Worm (Caenorhabditis elegans): ENCODE data around the gene spc-1.

Gene spc-1

DNA sequence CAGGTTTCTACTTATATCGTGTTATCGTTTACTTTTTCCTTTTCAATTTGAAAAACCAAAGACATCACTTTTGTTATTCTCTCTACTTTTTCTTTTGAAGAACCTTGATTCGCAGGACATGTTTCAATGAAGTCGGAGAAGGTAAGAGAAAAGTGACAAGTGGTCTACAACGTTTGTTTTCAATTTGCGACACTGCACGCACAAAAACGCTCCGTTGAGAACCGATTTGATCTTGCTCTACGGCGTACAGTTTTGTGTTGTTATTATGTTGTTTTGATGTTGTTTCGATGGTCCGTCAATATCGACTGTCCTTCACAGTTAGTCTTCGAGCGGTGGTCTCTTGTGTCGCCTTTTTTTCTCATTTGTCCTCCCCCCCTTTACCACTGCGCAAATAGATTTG is 37.5 kb downstream of the spc-1 start, which contains the start of gene pccb-1:
TSS of gene pccb-1 (plus strand) at position 127 of the 400 bp plus-strand sequence.
- TF ChIP-seq hlh-1 (tag; optimal IDR thresholded peaks at IDR 0.05) (peak; percentile 35), sem-2 (GFP tag; optimal IDR thresholded peaks at IDR 0.05) (no peak)

DNA sequence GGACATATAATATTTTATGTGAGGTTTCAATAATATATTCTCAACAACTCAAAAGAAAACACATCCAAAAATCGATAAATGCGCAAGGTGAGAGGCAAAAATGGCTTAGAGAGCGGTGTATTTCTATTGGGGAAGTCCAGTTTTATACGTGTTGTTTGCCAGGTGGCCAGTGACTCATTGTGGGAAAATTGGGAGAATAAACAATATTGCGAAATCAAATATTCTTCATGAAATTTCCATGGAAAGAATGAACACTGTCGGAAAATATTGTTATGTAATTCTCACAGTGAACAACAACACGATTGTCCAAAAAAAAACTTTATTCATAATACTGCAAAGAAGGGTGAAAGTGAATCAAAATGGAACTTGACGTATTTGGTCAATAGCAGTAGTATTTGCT is 39.2 kb downstream of the spc-1 start:
- TF ChIP-seq ceh-83 (GFP tag; optimal IDR thresholded peaks at IDR 0.05) = no peak
- no peak for TF ChIP-seq nhr-12 (tag; optimal IDR thresholded peaks at IDR 0.05)
- TF ChIP-seq zip-8 (tag; optimal IDR thresholded peaks at IDR 0.05) = no peak
- TF ChIP-seq drap-1 (GFP tag; optimal IDR thresholded peaks at IDR 0.05) = no peak
- TF ChIP-seq nhr-76 (tag; optimal IDR thresholded peaks at IDR 0.05) = no peak
- no peak for TF ChIP-seq sem-2 (GFP tag; optimal IDR thresholded peaks at IDR 0.05)
- TF ChIP-seq sptf-1 (tag; optimal IDR thresholded peaks at IDR 0.05) = no peak
- TF ChIP-seq nhr-28 (tag; optimal IDR thresholded peaks at IDR 0.05) = no peak
- TF ChIP-seq ztf-11 (tag; optimal IDR thresholded peaks at IDR 0.05) = no peak

- no peak for TF ChIP-seq nhr-2 (tag; optimal IDR thresholded peaks at IDR 0.05)
- TF ChIP-seq ceh-39 (tag; optimal IDR thresholded peaks at IDR 0.05) = no peak
- TF ChIP-seq pha-4 (tag; optimal IDR thresholded peaks at IDR 0.05) = no peak
- no peak for TF ChIP-seq sptf-1 (tag; optimal IDR thresholded peaks at IDR 0.05)
- TF ChIP-seq flh-1 (GFP tag; optimal IDR thresholded peaks at IDR 0.05) = no peak
- TF ChIP-seq elt-1 (tag; optimal IDR thresholded peaks at IDR 0.05; ENCODE audit: borderline replicate concordance, insufficient read depth) = no peak
- TF ChIP-seq drap-1 (GFP tag; optimal IDR thresholded peaks at IDR 0.05) = no peak
- TF ChIP-seq nhr-237 (tag; optimal IDR thresholded peaks at IDR 0.05) = no peak
- no peak for TF ChIP-seq lin-32 (GFP tag; optimal IDR thresholded peaks at IDR 0.05)
- TF ChIP-seq lsy-2 (tag; optimal IDR thresholded peaks at IDR 0.05) = no peak
- TF ChIP-seq M03D4.4 (tag; optimal IDR thresholded peaks at IDR 0.05) = no peak
- TF ChIP-seq mep-1 (tag; optimal IDR thresholded peaks at IDR 0.05) = no peak
- TF ChIP-seq ham-2 (GFP tag; optimal IDR thresholded peaks at IDR 0.05) = no peak
- TF ChIP-seq tbx-8 (GFP tag; optimal IDR thresholded peaks at IDR 0.05) = no peak
- no peak for TF ChIP-seq hlh-1 (tag; optimal IDR thresholded peaks at IDR 0.05)
Measured at ce11 chrX:3087245-3087644, 39.6 kb downstream of the spc-1 start, which contains the start of gene F52E4.5. TSS of gene F52E4.5 (minus strand) at chrX:3087345.

ce11 chrX:3080825-3081224 is 46.1 kb downstream of the spc-1 start, which contains the start of gene twk-16:
TSS of gene twk-16 (plus strand) at chrX:3081125.
- no peak for TF ChIP-seq nhr-76 (tag; optimal IDR thresholded peaks at IDR 0.05)
- no peak for TF ChIP-seq unc-39 (tag; optimal IDR thresholded peaks at IDR 0.05)
- TF ChIP-seq tbx-8 (GFP tag; optimal IDR thresholded peaks at IDR 0.05) = no peak
- TF ChIP-seq nhr-12 (tag; optimal IDR thresholded peaks at IDR 0.05) = no peak
- no peak for TF ChIP-seq sem-2 (GFP tag; optimal IDR thresholded peaks at IDR 0.05)
- no peak for TF ChIP-seq elt-1 (tag; optimal IDR thresholded peaks at IDR 0.05; ENCODE audit: borderline replicate concordance, insufficient read depth)
- TF ChIP-seq M03D4.4 (tag; optimal IDR thresholded peaks at IDR 0.05) = no peak
- TF ChIP-seq elt-3 (tag; optimal IDR thresholded peaks at IDR 0.05) = no peak
- TF ChIP-seq ztf-11 (tag; optimal IDR thresholded peaks at IDR 0.05) = no peak

ce11 chrX:3070322-3070721 is 56.6 kb downstream of the spc-1 start, which contains the start of gene ceh-31:
TSS of gene ceh-31 (minus strand) at chrX:3070422.
- TF ChIP-seq nhr-2 (tag; optimal IDR thresholded peaks at IDR 0.05) (no peak), M03D4.4 (tag; optimal IDR thresholded peaks at IDR 0.05) (no peak), ceh-39 (tag; optimal IDR thresholded peaks at IDR 0.05) (no peak), mep-1 (tag; optimal IDR thresholded peaks at IDR 0.05) (no peak), ceh-43 (GFP tag; optimal IDR thresholded peaks at IDR 0.05) (no peak)
